Worm (Caenorhabditis elegans): ENCODE data around the gene srd-41.

DNA sequence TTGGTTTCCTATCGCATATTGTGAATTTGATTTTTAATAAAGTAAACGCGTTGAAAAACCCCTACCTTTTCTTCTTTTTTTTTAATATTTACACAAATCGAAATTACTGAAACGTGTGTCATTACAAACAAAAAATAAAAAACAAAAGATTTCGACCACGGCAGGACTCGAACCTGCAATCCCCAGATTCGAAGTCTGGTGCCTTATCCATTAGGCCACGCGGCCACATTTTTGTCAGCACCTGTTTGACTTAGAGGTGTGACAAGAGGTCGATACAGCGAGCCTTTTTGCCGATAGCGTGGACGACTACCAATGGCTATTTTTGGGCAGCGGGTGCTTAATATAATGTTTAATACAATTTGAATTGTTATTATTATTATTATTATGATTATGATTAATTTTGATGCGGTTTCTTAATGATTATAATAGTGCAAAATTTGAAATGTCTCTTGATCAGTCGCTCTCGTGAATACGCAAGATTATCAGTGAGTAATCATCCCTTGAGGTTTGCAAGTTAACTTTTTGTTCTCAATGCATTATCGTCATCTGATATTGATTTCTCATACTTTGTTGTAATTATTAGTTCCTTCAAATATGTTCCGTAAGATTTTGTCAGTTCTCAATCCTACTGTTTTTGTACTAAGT is 11.4 kb downstream of the srd-41 start, which contains the start of gene srd-44:
- TF ChIP-seq mxl-2 (GFP tag; conservative IDR thresholded peaks at IDR 0.05), result no peak
- TF ChIP-seq sdz-12 (GFP tag; optimal IDR thresholded peaks at IDR 0.05), result no peak
- no peak for TF ChIP-seq unc-62 (GFP tag; optimal IDR thresholded peaks at IDR 0.05 in 1 of 2)
- no peak for TF ChIP-seq unc-62 (tag; optimal IDR thresholded peaks at IDR 0.05)
- TF ChIP-seq dve-1 (tag; optimal IDR thresholded peaks at IDR 0.05; ENCODE audit: insufficient read depth), result no peak
- TF ChIP-seq unc-130 (GFP tag; optimal IDR thresholded peaks at IDR 0.05), result no peak
- no peak for TF ChIP-seq ama-1 (optimal IDR thresholded peaks at IDR 0.05)

All from whole organism, L4 larva.